Fruit fly (Drosophila melanogaster): ENCODE data around the gene tara.

DNA sequence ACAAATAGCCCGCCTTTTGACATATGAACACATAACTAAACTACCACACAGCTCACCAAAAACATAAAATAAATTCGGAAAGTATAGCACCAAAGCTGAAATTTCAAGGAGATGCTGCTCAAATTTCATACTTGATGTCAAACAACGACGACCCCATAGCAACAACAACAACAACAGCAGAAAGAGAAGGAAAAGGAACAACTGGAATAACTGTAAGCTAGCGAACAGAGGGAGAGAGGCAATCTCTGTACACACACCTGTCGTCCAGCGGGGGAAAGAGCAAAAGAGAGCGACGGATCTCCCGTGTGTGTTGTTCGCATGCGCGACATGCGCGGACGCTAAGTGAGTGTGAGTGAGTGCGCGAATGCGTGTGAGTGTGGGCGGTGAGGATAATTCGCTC is 49.1 kb downstream of the tara start:
- TF ChIP-seq h (optimal IDR thresholded peaks at IDR 0.05) (no peak), ttk (optimal IDR thresholded peaks at IDR 0.05) (peak; percentile 11), psq (optimal IDR thresholded peaks at IDR 0.05) (no peak), insv (optimal IDR thresholded peaks at IDR 0.05) (no peak)

All from Kc167 (cell line).